Worm (Caenorhabditis elegans) whole organism, L1 larva: ENCODE data around the gene twk-9.
A peak's percentile ranks its signal among the peaks of the same experiment; 100 is the strongest.

ENCODE experiments used
- C16A3.4 ChIP-seq: fragments of 150-350 bp; optimal IDR thresholded peaks from 2 replicates; lab custom pipeline; 2014; ENCODE audit warnings: missing biosample characterization, missing genetic modification characterization
- C34B4.2 ChIP-seq: sonication (generic microtip); optimal IDR thresholded peaks from 2 replicates; lab custom pipeline; 2017; ENCODE audit warnings: mild to moderate bottlenecking, missing genetic modification characterization, missing compliant biosample characterization
- Y116A8C.19 ChIP-seq: sonication (generic microtip); optimal IDR thresholded peaks from 2 replicates; lab custom pipeline; 2016; ENCODE audit warnings: missing compliant biosample characterization, missing genetic modification characterization, borderline replicate concordance
- aha-1 ChIP-seq: fragments of 150-350 bp; optimal IDR thresholded peaks from 2 replicates; lab custom pipeline; 2014; ENCODE audit warnings: missing biosample characterization, missing genetic modification characterization
- ama-1 ChIP-seq: fragments of 150-350 bp; optimal IDR thresholded peaks from 2 replicates; lab custom pipeline; 2014
- blmp-1 ChIP-seq: fragments of 150-350 bp; optimal IDR thresholded peaks from 2 replicates; lab custom pipeline; 2014; ENCODE audit warnings: missing biosample characterization, missing genetic modification characterization
- ceh-8 ChIP-seq: fragments of 200-800 bp; sonication (Bioruptor generic); optimal IDR thresholded peaks from 2 replicates; lab custom pipeline; 2018; ENCODE audit warnings: mild to moderate bottlenecking, missing genetic modification characterization, moderate library complexity, missing compliant biosample characterization
- ceh-82 ChIP-seq, 3 experiments: fragments of 150-350 bp in 1 of 3; sonication (generic microtip) in 2 of 3; optimal IDR thresholded peaks; 2 replicates each; lab custom pipeline; 2014 to 2017; ENCODE audit warnings: missing biosample characterization in 3 of 3, missing genetic modification characterization in 3 of 3
- ceh-88 ChIP-seq: fragments of 200-800 bp; sonication (Bioruptor generic); IDR thresholded peaks from 2 replicates; pipeline ENCODE4 v1.3.6; 2022; ENCODE audit warnings: missing genetic modification characterization, missing compliant biosample characterization
- ces-1 ChIP-seq: fragments of 150-350 bp; optimal IDR thresholded peaks from 2 replicates; lab custom pipeline; 2014; ENCODE audit warnings: missing biosample characterization, missing genetic modification reagents, missing genetic modification characterization
- dpl-1 ChIP-seq, 3 experiments: fragments of 150-350 bp in 2 of 3; sonication (generic microtip) in 1 of 3; optimal IDR thresholded peaks; 2 replicates each; lab custom pipeline; 2014 to 2017; ENCODE audit warnings: missing biosample characterization in 3 of 3, missing genetic modification characterization in 3 of 3, missing genetic modification reagents in 3 of 3
- efl-1 ChIP-seq, 4 experiments: fragments of 150-350 bp; optimal IDR thresholded peaks in 3 of 4; peaks in 1 of 4; 1 replicate in 1 of 4; 2 replicates in 3 of 4; lab custom pipeline; 2014; ENCODE audit warnings: missing biosample characterization in 2 of 4, missing genetic modification characterization in 2 of 4, missing genetic modification reagents in 2 of 4
- egl-13 ChIP-seq: sonication (generic microtip); optimal IDR thresholded peaks from 2 replicates; lab custom pipeline; 2016; ENCODE audit warnings: missing genotype, missing genetic modification reagents, missing genetic modification characterization, missing compliant biosample characterization
- elt-2 ChIP-seq: sonication (generic microtip); optimal IDR thresholded peaks from 2 replicates; lab custom pipeline; 2016; ENCODE audit warnings: missing genetic modification characterization, mild to moderate bottlenecking, inconsistent platforms, missing compliant biosample characterization, missing genetic modification reagents
- ets-5 ChIP-seq: fragments of 200-800 bp; sonication (Bioruptor generic); IDR thresholded peaks from 2 replicates; pipeline ENCODE4 v1.3.6; 2022; ENCODE audit warnings: missing genetic modification characterization, missing compliant biosample characterization
- fkh-10 ChIP-seq: sonication (generic microtip); optimal IDR thresholded peaks from 2 replicates; lab custom pipeline; 2017; ENCODE audit warnings: missing biosample characterization, missing genetic modification reagents, missing genetic modification characterization
- fkh-8 ChIP-seq: sonication (generic microtip); optimal IDR thresholded peaks from 2 replicates; lab custom pipeline; 2016; ENCODE audit warnings: mild to moderate bottlenecking, missing genetic modification characterization, missing compliant biosample characterization
- fos-1 ChIP-seq: fragments of 150-350 bp; optimal IDR thresholded peaks from 2 replicates; lab custom pipeline; 2014; ENCODE audit warnings: missing biosample characterization, missing genetic modification characterization
- grh-1 ChIP-seq: fragments of 200-800 bp; sonication (Bioruptor generic); IDR thresholded peaks from 2 replicates; pipeline ENCODE4 v1.3.6; 2022; ENCODE audit warnings: missing genetic modification reagents, missing genetic modification characterization, missing compliant biosample characterization
- hlh-17 ChIP-seq: fragments of 200-800 bp; sonication (Bioruptor generic); optimal IDR thresholded peaks from 2 replicates; lab custom pipeline; 2018; ENCODE audit warnings: missing genetic modification characterization, mild to moderate bottlenecking, missing compliant biosample characterization, moderate library complexity, borderline replicate concordance
- irx-1 ChIP-seq: sonication (generic microtip); optimal IDR thresholded peaks from 2 replicates; lab custom pipeline; 2016; ENCODE audit warnings: missing genetic modification characterization, missing compliant biosample characterization
- jun-1 ChIP-seq: fragments of 150-350 bp; optimal IDR thresholded peaks from 2 replicates; lab custom pipeline; 2014; ENCODE audit warnings: missing biosample characterization, missing genetic modification reagents, missing genetic modification characterization
- lin-13 ChIP-seq: fragments of 150-350 bp; optimal IDR thresholded peaks from 2 replicates; lab custom pipeline; 2014; ENCODE audit warnings: missing biosample characterization, missing genetic modification reagents, missing genetic modification characterization
- lin-14 ChIP-seq: fragments of 200-800 bp; sonication (Bioruptor generic); optimal IDR thresholded peaks from 2 replicates; lab custom pipeline; 2018; ENCODE audit warnings: mild to moderate bottlenecking, missing genetic modification characterization, moderate library complexity, missing compliant biosample characterization
- lin-15B ChIP-seq: fragments of 150-350 bp; sonication (generic microtip); optimal IDR thresholded peaks from 3 replicates; lab custom pipeline; 2014; ENCODE audit warnings: missing biosample characterization, missing genetic modification characterization
- lin-35 ChIP-seq, 2 experiments: fragments of 150-350 bp; optimal IDR thresholded peaks; 2 replicates each; lab custom pipeline; 2014; ENCODE audit warnings: missing biosample characterization in 2 of 2, missing genetic modification characterization in 2 of 2, missing genetic modification reagents in 2 of 2
- mdl-1 ChIP-seq, 2 experiments: fragments of 150-350 bp; optimal IDR thresholded peaks; 2 replicates each; lab custom pipeline; 2014 to 2017; ENCODE audit warnings: missing biosample characterization in 2 of 2, missing genetic modification characterization in 2 of 2, inconsistent platforms in 1 of 2
- mep-1 ChIP-seq: fragments of 150-350 bp; optimal IDR thresholded peaks from 2 replicates; lab custom pipeline; 2014; ENCODE audit warnings: missing biosample characterization, missing genetic modification characterization
- nhr-11 ChIP-seq: fragments of 150-350 bp; optimal IDR thresholded peaks from 2 replicates; lab custom pipeline; 2014; ENCODE audit warnings: missing biosample characterization, missing genetic modification characterization
- nhr-19 ChIP-seq: fragments of 200-800 bp; sonication (Bioruptor generic); conservative IDR thresholded peaks from 2 replicates; pipeline ENCODE4 v1.3.6; 2022; ENCODE audit warnings: missing genetic modification characterization, missing compliant biosample characterization
- nhr-20 ChIP-seq: sonication (generic microtip); optimal IDR thresholded peaks from 2 replicates; lab custom pipeline; 2016; ENCODE audit warnings: mild to moderate bottlenecking, missing genetic modification characterization, missing compliant biosample characterization
- nhr-28 ChIP-seq: fragments of 150-350 bp; optimal IDR thresholded peaks from 2 replicates; lab custom pipeline; 2014; ENCODE audit warnings: missing biosample characterization, missing genetic modification characterization
- nhr-47 ChIP-seq: sonication (generic microtip); optimal IDR thresholded peaks from 2 replicates; lab custom pipeline; 2016; ENCODE audit warnings: mild to moderate bottlenecking, missing genetic modification characterization, moderate library complexity, missing compliant biosample characterization
- nhr-71 ChIP-seq: sonication (generic microtip); optimal IDR thresholded peaks from 2 replicates; lab custom pipeline; 2016; ENCODE audit warnings: mild to moderate bottlenecking, missing genetic modification characterization, moderate library complexity, missing compliant biosample characterization
- nhr-77 ChIP-seq: fragments of 150-350 bp; optimal IDR thresholded peaks from 2 replicates; lab custom pipeline; 2014; ENCODE audit warnings: missing biosample characterization, missing genetic modification characterization
- nhr-84 ChIP-seq: sonication (generic microtip); optimal IDR thresholded peaks from 2 replicates; lab custom pipeline; 2017; ENCODE audit warnings: missing biosample characterization, missing genetic modification characterization
- nhr-85 ChIP-seq: sonication (generic microtip); peaks from one replicate; lab custom pipeline; 2016; ENCODE audit warnings: missing genetic modification characterization, inconsistent platforms, missing compliant biosample characterization
- pax-3 ChIP-seq: fragments of 200-800 bp; sonication (Bioruptor generic); optimal IDR thresholded peaks from 2 replicates; lab custom pipeline; 2018; ENCODE audit warnings: mild to moderate bottlenecking, missing genetic modification characterization, moderate library complexity, missing compliant biosample characterization
- pqm-1 ChIP-seq: sonication (generic microtip); optimal IDR thresholded peaks from 3 replicates; lab custom pipeline; 2017; ENCODE audit warnings: missing biosample characterization, missing genetic modification characterization
- rnt-1 ChIP-seq: sonication (generic microtip); optimal IDR thresholded peaks from 2 replicates; lab custom pipeline; 2016; ENCODE audit warnings: mild to moderate bottlenecking, missing genetic modification characterization, moderate library complexity, missing compliant biosample characterization
- sox-4 ChIP-seq: sonication (generic microtip); optimal IDR thresholded peaks from 2 replicates; lab custom pipeline; 2016; ENCODE audit warnings: missing genetic modification characterization, missing compliant biosample characterization
- sup-37 ChIP-seq: fragments of 200-800 bp; sonication (Bioruptor generic); optimal IDR thresholded peaks from 2 replicates; lab custom pipeline; 2018; ENCODE audit warnings: mild to moderate bottlenecking, missing genetic modification characterization, missing compliant biosample characterization
- tbx-2 ChIP-seq: sonication (generic microtip); optimal IDR thresholded peaks from 2 replicates; lab custom pipeline; 2016; ENCODE audit warnings: missing genetic modification characterization, missing compliant biosample characterization
- tlp-1 ChIP-seq: fragments of 150-350 bp; optimal IDR thresholded peaks from 2 replicates; lab custom pipeline; 2014; ENCODE audit warnings: missing biosample characterization, missing genetic modification characterization
- unc-86 ChIP-seq: sonication (generic microtip); optimal IDR thresholded peaks from 2 replicates; lab custom pipeline; 2016; ENCODE audit warnings: missing genetic modification characterization, missing compliant biosample characterization
- unc-98 ChIP-seq: fragments of 200-800 bp; sonication (Bioruptor generic); IDR thresholded peaks from 2 replicates; pipeline ENCODE4 v1.3.6; 2022; ENCODE audit warnings: missing genetic modification characterization, missing compliant biosample characterization
- vab-15 ChIP-seq: sonication (generic microtip); optimal IDR thresholded peaks from 2 replicates; lab custom pipeline; 2017; ENCODE audit warnings: missing genotype, mild to moderate bottlenecking, missing genetic modification characterization, missing compliant biosample characterization
- xbp-1 ChIP-seq: sonication (generic microtip); optimal IDR thresholded peaks from 2 replicates; lab custom pipeline; 2016; ENCODE audit warnings: missing genetic modification characterization, missing compliant biosample characterization
- zip-4 ChIP-seq: fragments of 200-800 bp; sonication (Bioruptor generic); optimal IDR thresholded peaks from 2 replicates; lab custom pipeline; 2018; ENCODE audit warnings: mild to moderate bottlenecking, missing genetic modification characterization, moderate library complexity, missing compliant biosample characterization
- ztf-11 ChIP-seq, 2 experiments: sonication (generic microtip); optimal IDR thresholded peaks; 2 replicates each; lab custom pipeline; 2016 to 2017; ENCODE audit warnings: missing genetic modification characterization in 2 of 2, missing biosample characterization in 1 of 2, missing compliant biosample characterization in 1 of 2

twk-9 gene

ce11 chrIV:9669969-9670368 lies 23.0 kb upstream of the twk-9 start (continued):
- TF ChIP-seq dpl-1 (GFP tag; optimal IDR thresholded peaks at IDR 0.05; lab: Kevin White, UChicago) (peak; percentile 25 to 42 (median 38)), nhr-19 (GFP tag; lab: Robert Waterston, UW) (peak; percentile 73), hlh-17 (GFP tag; lab: Kevin White, UChicago) (no peak), tbx-2 (tag; lab: Kevin White, UChicago) (peak; percentile 35), aha-1 (tag; lab: Kevin White, UChicago) (no peak), efl-1 (optimal IDR thresholded peaks at IDR 0.05; lab: Kevin White, UChicago) (peak; percentile 51 to 56), efl-1 (GFP tag; optimal IDR thresholded peaks at IDR 0.05 in 1 of 2; lab: Kevin White, UChicago) (peak; percentile 30 to 95), sup-37 (GFP tag; lab: Kevin White, UChicago) (no peak), lin-14 (GFP tag; lab: Kevin White, UChicago) (peak; percentile 86), fos-1 (tag; lab: Kevin White, UChicago) (no peak), mdl-1 (tag; optimal IDR thresholded peaks at IDR 0.05; lab: Kevin White, UChicago) (peak; percentile 8 to 70), C34B4.2 (tag; lab: Kevin White, UChicago) (no peak), vab-15 (tag; lab: Kevin White, UChicago) (no peak), nhr-11 (peak; percentile 7), ceh-8 (GFP tag; lab: Kevin White, UChicago) (no peak), fkh-8 (tag; lab: Kevin White, UChicago) (no peak), nhr-71 (peak; percentile 90), pqm-1 (no peak), nhr-20 (tag; lab: Kevin White, UChicago) (peak; percentile 96), ceh-82 (tag; optimal IDR thresholded peaks at IDR 0.05; lab: Kevin White, UChicago) (peak in 2 of 3 experiments; percentile 1 to 31), lin-15B (tag; lab: Kevin White, UChicago) (no peak), unc-98 (GFP tag; lab: Robert Waterston, UW) (no peak), grh-1 (GFP tag; lab: Robert Waterston, UW) (peak; percentile 79), ztf-11 (tag; optimal IDR thresholded peaks at IDR 0.05; lab: Kevin White, UChicago) (no peak), nhr-28 (tag; lab: Kevin White, UChicago) (no peak), nhr-47 (tag; lab: Kevin White, UChicago) (peak; percentile 67), xbp-1 (tag; lab: Kevin White, UChicago) (peak; percentile 57), pax-3 (tag; lab: Kevin White, UChicago) (no peak), nhr-84 (tag; lab: Kevin White, UChicago) (no peak), rnt-1 (tag; lab: Kevin White, UChicago) (peak; percentile 67), egl-13 (tag; lab: Kevin White, UChicago) (no peak)

- TF ChIP-seq ces-1 (no peak), lin-35 (GFP tag; optimal IDR thresholded peaks at IDR 0.05; lab: Kevin White, UChicago) (peak in 1 of 2 experiments; percentile 69), unc-86 (no peak), fkh-10 (GFP tag; lab: Kevin White, UChicago) (no peak), nhr-85 (tag; lab: Kevin White, UChicago) (peak; percentile 98), sox-4 (no peak), irx-1 (tag; lab: Kevin White, UChicago) (peak; percentile 50), nhr-77 (tag; lab: Kevin White, UChicago) (peak; percentile 79), egl-13 (tag; lab: Kevin White, UChicago) (no peak), ama-1 (no peak), mdl-1 (tag; optimal IDR thresholded peaks at IDR 0.05; lab: Kevin White, UChicago) (peak; percentile 46 to 96), blmp-1 (tag; lab: Kevin White, UChicago) (peak; percentile 84), pqm-1 (no peak), nhr-20 (tag; lab: Kevin White, UChicago) (peak; percentile 97), efl-1 (optimal IDR thresholded peaks at IDR 0.05; lab: Kevin White, UChicago) (peak; percentile 7 to 40), efl-1 (GFP tag; optimal IDR thresholded peaks at IDR 0.05 in 1 of 2; lab: Kevin White, UChicago) (peak; percentile 6 to 87), C16A3.4 (tag; lab: Kevin White, UChicago) (peak; percentile 40), tlp-1 (tag; lab: Kevin White, UChicago) (no peak), elt-2 (tag; lab: Kevin White, UChicago) (peak; percentile 60), mep-1 (tag; lab: Kevin White, UChicago) (peak; percentile 73), ets-5 (no peak), ceh-88 (GFP tag; lab: Robert Waterston, UW) (0 out of 2 replicates have a peak, but pooled peaks have one; percentile 10), lin-13 (GFP tag; lab: Kevin White, UChicago) (peak; percentile 11), jun-1 (tag; lab: Kevin White, UChicago) (peak; percentile 10), zip-4 (GFP tag; lab: Kevin White, UChicago) (no peak), Y116A8C.19 (tag; lab: Kevin White, UChicago) (no peak)
Measured at ce11 chrIV:9671001-9671652, 21.8 kb upstream of the twk-9 start.
